Fruit fly (Drosophila melanogaster) whole organism, embryonic: ENCODE measurements around the gene Ttc19.
A peak's percentile ranks its signal among the peaks of the same experiment; 100 is the strongest.

ENCODE experiments used
- BEAF-32 ChIP-seq: fragments of 200-800 bp; sonication (Bioruptor generic); optimal IDR thresholded peaks from 3 replicates; lab custom pipeline; 2017; ENCODE audit warnings: missing biosample characterization, missing genetic modification characterization, mild to moderate bottlenecking, moderate library complexity, missing genetic modification reagents
- BtbVII ChIP-seq: fragments of 200-800 bp; sonication (Bioruptor generic); optimal IDR thresholded peaks from 3 replicates; lab custom pipeline; 2017; ENCODE audit warnings: missing biosample characterization, mild to moderate bottlenecking, missing genetic modification characterization
- CG10147 ChIP-seq: fragments of 200-800 bp; sonication (Bioruptor generic); optimal IDR thresholded peaks from 2 replicates; lab custom pipeline; 2019; ENCODE audit warnings: missing biosample characterization, mild to moderate bottlenecking, missing genetic modification characterization, moderate library complexity
- CG10462 ChIP-seq: fragments of 200-800 bp; sonication (Bioruptor generic); optimal IDR thresholded peaks from 2 replicates; lab custom pipeline; 2016; ENCODE audit warnings: missing biosample characterization, missing genetic modification characterization
- CG13287 ChIP-seq: fragments of 200-800 bp; sonication (Bioruptor generic); IDR thresholded peaks from 2 replicates; pipeline ENCODE4 v1.3.6; 2022; ENCODE audit warnings: missing biosample characterization, missing genetic modification characterization; ENCODE audit not compliant: partially characterized antibody
- CG13894 ChIP-seq: fragments of 200-800 bp; sonication (Bioruptor generic); optimal IDR thresholded peaks from 3 replicates; lab custom pipeline; 2018; ENCODE audit warnings: missing biosample characterization, mild to moderate bottlenecking, missing genetic modification characterization, moderate library complexity
- CG14710 ChIP-seq: fragments of 200-800 bp; sonication (Bioruptor generic); optimal IDR thresholded peaks from 3 replicates; lab custom pipeline; 2019; ENCODE audit warnings: missing biosample characterization, mild to moderate bottlenecking, missing genetic modification characterization, moderate library complexity
- CG1602 ChIP-seq: fragments of 200-800 bp; sonication (Bioruptor generic); optimal IDR thresholded peaks from 3 replicates; lab custom pipeline; 2016; ENCODE audit warnings: missing biosample characterization, missing genetic modification characterization
- CG16815 ChIP-seq: fragments of 200-800 bp; sonication (Bioruptor generic); optimal IDR thresholded peaks from 3 replicates; lab custom pipeline; 2017; ENCODE audit warnings: missing biosample characterization, mild to moderate bottlenecking, missing genetic modification characterization
- CG1792 ChIP-seq: fragments of 200-800 bp; sonication (Bioruptor generic); optimal IDR thresholded peaks from 2 replicates; lab custom pipeline; 2016; ENCODE audit warnings: missing biosample characterization, missing genetic modification characterization
- CG18262 ChIP-seq: fragments of 200-800 bp; optimal IDR thresholded peaks from 3 replicates; lab custom pipeline; 2019; ENCODE audit warnings: missing biosample characterization, mild to moderate bottlenecking, missing genetic modification characterization, moderate library complexity
- CG2129 ChIP-seq: fragments of 200-800 bp; sonication (Bioruptor generic); IDR thresholded peaks from 2 replicates; pipeline ENCODE4 v1.3.6; 2022; ENCODE audit warnings: missing biosample characterization, missing genetic modification characterization; ENCODE audit not compliant: partially characterized antibody
- CG3726 ChIP-seq: fragments of 200-800 bp; sonication (Bioruptor generic); IDR thresholded peaks from 3 replicates; pipeline ENCODE4, ENCODE4 v1.3.6; 2022; ENCODE audit warnings: missing biosample characterization, missing genetic modification characterization
- CG3838 ChIP-seq: fragments of 200-800 bp; sonication (Bioruptor generic); optimal IDR thresholded peaks from 3 replicates; lab custom pipeline; 2016; ENCODE audit warnings: missing biosample characterization, missing genetic modification characterization
- CG4328 ChIP-seq: fragments of 200-800 bp; sonication (Bioruptor generic); optimal IDR thresholded peaks from 3 replicates; lab custom pipeline; 2017; ENCODE audit warnings: missing biosample characterization, missing genetic modification reagents, missing genetic modification characterization
- CG4360 ChIP-seq: fragments of 200-800 bp; sonication (Bioruptor generic); IDR thresholded peaks from 2 replicates; pipeline ENCODE4 v1.3.6; 2022; ENCODE audit warnings: missing biosample characterization, missing genetic modification characterization
- CG5180 ChIP-seq: fragments of 200-800 bp; sonication (Bioruptor generic); optimal IDR thresholded peaks from 3 replicates; lab custom pipeline; 2017; ENCODE audit warnings: missing biosample characterization, missing genetic modification characterization, mild to moderate bottlenecking, moderate library complexity, missing genetic modification reagents
- CG6272 ChIP-seq: fragments of 200-800 bp; sonication (Bioruptor generic); IDR thresholded peaks from 2 replicates; pipeline ENCODE4 v1.3.6; 2022; ENCODE audit warnings: missing biosample characterization, missing genetic modification characterization
- CG6854 ChIP-seq: fragments of 200-800 bp; sonication (Bioruptor generic); optimal IDR thresholded peaks from 3 replicates; lab custom pipeline; 2017; ENCODE audit warnings: missing biosample characterization, mild to moderate bottlenecking, missing genetic modification characterization
- CG7928 ChIP-seq: fragments of 200-800 bp; sonication (Bioruptor generic); optimal IDR thresholded peaks from 2 replicates; lab custom pipeline; 2017; ENCODE audit warnings: missing biosample characterization, mild to moderate bottlenecking, missing genetic modification characterization
- CG8359 ChIP-seq: fragments of 200-800 bp; sonication (Bioruptor generic); optimal IDR thresholded peaks from 2 replicates; lab custom pipeline; 2017; ENCODE audit warnings: missing biosample characterization, mild to moderate bottlenecking, missing genetic modification characterization, borderline replicate concordance
- CG8765 ChIP-seq: fragments of 200-800 bp; sonication (Bioruptor generic); IDR thresholded peaks from 2 replicates; pipeline ENCODE4 v1.3.6; 2022; ENCODE audit warnings: missing biosample characterization, missing genetic modification characterization
- CTCF ChIP-seq: fragments of 200-800 bp; sonication (Bioruptor generic); optimal IDR thresholded peaks from 2 replicates; lab custom pipeline; 2017; ENCODE audit warnings: missing biosample characterization, mild to moderate bottlenecking, missing genetic modification characterization, moderate library complexity
- D19B ChIP-seq: fragments of 200-800 bp; sonication (Bioruptor generic); optimal IDR thresholded peaks from 2 replicates; lab custom pipeline; 2017; ENCODE audit warnings: missing biosample characterization, mild to moderate bottlenecking, missing genetic modification characterization
- Dbx ChIP-seq: fragments of 200-800 bp; sonication (Bioruptor generic); IDR thresholded peaks from 3 replicates; pipeline ENCODE4 v1.3.6; 2022; ENCODE audit warnings: missing biosample characterization, missing genetic modification characterization
- Dip3 ChIP-seq: fragments of 200-800 bp; sonication (Bioruptor generic); optimal IDR thresholded peaks from 3 replicates; lab custom pipeline; 2016; ENCODE audit warnings: missing biosample characterization, missing genetic modification characterization
- Fer1 ChIP-seq: fragments of 200-800 bp; sonication (Bioruptor generic); optimal IDR thresholded peaks from 2 replicates; lab custom pipeline; 2017; ENCODE audit warnings: missing biosample characterization, mild to moderate bottlenecking, missing genetic modification characterization
- Gsc ChIP-seq: fragments of 200-800 bp; sonication (Bioruptor generic); IDR thresholded peaks from 2 replicates; pipeline ENCODE4 v1.3.6; 2022; ENCODE audit warnings: missing biosample characterization, missing genetic modification characterization
- Lpt ChIP-seq: fragments of >200 bp; optimal IDR thresholded peaks from 2 replicates; lab custom pipeline; 2018; ENCODE audit warnings: missing biosample characterization, missing genetic modification characterization
- Med ChIP-seq: fragments of 200-800 bp; sonication (Bioruptor generic); peaks from one replicate; lab custom pipeline; 2016; ENCODE audit warnings: missing biosample characterization, missing genetic modification characterization, mild to moderate bottlenecking, inconsistent platforms, moderate library complexity
- Meics ChIP-seq: fragments of 200-800 bp; sonication (Bioruptor generic); optimal IDR thresholded peaks from 2 replicates; lab custom pipeline; 2017; ENCODE audit warnings: missing biosample characterization, mild to moderate bottlenecking, missing genetic modification characterization
- NC2β ChIP-seq: fragments of 200-800 bp; sonication (Bioruptor generic); optimal IDR thresholded peaks from 2 replicates; lab custom pipeline; 2016; ENCODE audit warnings: missing biosample characterization, missing genetic modification characterization
- Sry-β ChIP-seq: fragments of 200-800 bp; sonication (Bioruptor generic); optimal IDR thresholded peaks from 2 replicates; lab custom pipeline; 2018; ENCODE audit warnings: missing biosample characterization, mild to moderate bottlenecking, missing genetic modification characterization, moderate library complexity
- ase ChIP-seq: fragments of 200-800 bp; sonication (Bioruptor generic); IDR thresholded peaks from 3 replicates; pipeline ENCODE4 v1.3.6; 2022; ENCODE audit warnings: missing biosample characterization, missing genetic modification characterization
- br ChIP-seq: fragments of >200 bp; optimal IDR thresholded peaks from 2 replicates; lab custom pipeline; 2017
- btn ChIP-seq: fragments of 200-800 bp; sonication (Bioruptor generic); optimal IDR thresholded peaks from 2 replicates; lab custom pipeline; 2016; ENCODE audit warnings: missing biosample characterization, missing genetic modification characterization
- dati ChIP-seq: fragments of 200-800 bp; sonication (Bioruptor generic); IDR thresholded peaks from 2 replicates; pipeline ENCODE4 v1.3.6; 2022; ENCODE audit warnings: missing biosample characterization, missing genetic modification characterization
- dpn ChIP-seq, 2 experiments: fragments of 200-800 bp; sonication (Bioruptor generic); optimal IDR thresholded peaks; 3 replicates each; lab custom pipeline; 2016; ENCODE audit warnings: missing biosample characterization in 2 of 2, missing genetic modification characterization in 2 of 2
- dysf ChIP-seq: fragments of 200-800 bp; sonication (Bioruptor generic); IDR thresholded peaks from 3 replicates; pipeline ENCODE4 v1.3.6; 2022; ENCODE audit warnings: missing biosample characterization, missing genetic modification characterization
- ems ChIP-seq: fragments of 200-800 bp; sonication (Bioruptor generic); optimal IDR thresholded peaks from 3 replicates; lab custom pipeline; 2016; ENCODE audit warnings: missing biosample characterization, missing genetic modification characterization
- eyg ChIP-seq: fragments of 200-800 bp; sonication (Bioruptor generic); optimal IDR thresholded peaks from 3 replicates; lab custom pipeline; 2016; ENCODE audit warnings: missing biosample characterization, missing genetic modification characterization
- fd96Cb ChIP-seq: fragments of 200-800 bp; sonication (Bioruptor generic); optimal IDR thresholded peaks from 2 replicates; lab custom pipeline; 2018; ENCODE audit warnings: missing biosample characterization, mild to moderate bottlenecking, missing genetic modification characterization, moderate library complexity
- grn ChIP-seq: fragments of 200-800 bp; sonication (Bioruptor generic); optimal IDR thresholded peaks from 3 replicates; lab custom pipeline; 2017; ENCODE audit warnings: missing biosample characterization, missing genetic modification characterization
- hkb ChIP-seq, 2 experiments: fragments of 200-800 bp in 1 of 2; fragments of >200 bp in 1 of 2; sonication (Bioruptor generic) in 1 of 2; IDR thresholded peaks in 1 of 2; optimal IDR thresholded peaks in 1 of 2; 2 replicates each; pipeline versions ENCODE4 v1.3.6 to Lab custom; 2017 to 2022; ENCODE audit warnings: missing biosample characterization in 1 of 2, missing genetic modification characterization in 1 of 2
- ken ChIP-seq: fragments of 200-800 bp; sonication (Bioruptor generic); IDR thresholded peaks from 3 replicates; pipeline ENCODE4 v1.3.6; 2022; ENCODE audit warnings: missing biosample characterization, missing genetic modification characterization
- maf-S ChIP-seq: fragments of 200-800 bp; sonication (Bioruptor generic); optimal IDR thresholded peaks from 2 replicates; lab custom pipeline; 2016; ENCODE audit warnings: missing biosample characterization, missing genetic modification characterization
- psq ChIP-seq: fragments of 200-800 bp; sonication (Bioruptor generic); optimal IDR thresholded peaks from 2 replicates; lab custom pipeline; 2017; ENCODE audit warnings: missing biosample characterization, missing genetic modification characterization
- sna ChIP-seq: fragments of 200-800 bp; sonication (Bioruptor generic); IDR thresholded peaks from 2 replicates; pipeline ENCODE4 v1.3.6; 2022; ENCODE audit warnings: missing biosample characterization, missing genetic modification characterization; ENCODE audit not compliant: partially characterized antibody
- ssp ChIP-seq: fragments of 200-800 bp; sonication (Bioruptor generic); IDR thresholded peaks from 2 replicates; pipeline ENCODE4 v1.3.6; 2022; ENCODE audit warnings: missing biosample characterization, missing genetic modification characterization
- yki ChIP-seq: fragments of >200 bp; optimal IDR thresholded peaks from 3 replicates; lab custom pipeline; 2018
- zen ChIP-seq: fragments of 200-800 bp; sonication (Bioruptor generic); optimal IDR thresholded peaks from 3 replicates; lab custom pipeline; 2018; ENCODE audit warnings: missing biosample characterization, mild to moderate bottlenecking, missing genetic modification characterization, moderate library complexity
- zfh2 ChIP-seq: fragments of 200-800 bp; sonication (Bioruptor generic); optimal IDR thresholded peaks from 2 replicates; lab custom pipeline; 2016; ENCODE audit warnings: missing biosample characterization, missing genetic modification characterization

The Ttc19 gene

dm6 chr2L:19034213-19034929 lies 10.6 kb downstream of the Ttc19 start, which contains the start of the genes mib2 and CG31800 (continued):
- no peak for TF ChIP-seq Fer1
- TF ChIP-seq CG18262, result no peak
- TF ChIP-seq CG10462 (GFP tag; lab: Kevin White, UChicago), result no peak
- TF ChIP-seq CG4328, result no peak
- TF ChIP-seq CG1792 (GFP tag; lab: Kevin White, UChicago), result no peak
- peak in 1 of 2 experiments; percentile 0 for TF ChIP-seq dpn (GFP tag; optimal IDR thresholded peaks at IDR 0.05; lab: Kevin White, UChicago)
- TF ChIP-seq CG13287, result peak; percentile 78
- TF ChIP-seq BtbVII (GFP tag; lab: Kevin White, UChicago), result no peak
- no peak for TF ChIP-seq ssp
- TF ChIP-seq Sry-β, result no peak
- no peak for TF ChIP-seq CTCF (GFP tag; lab: Kevin White, UChicago)
- no peak for TF ChIP-seq CG4360 (GFP tag; lab: Robert Waterston, UW)
- TF ChIP-seq CG6854 (GFP tag; lab: Kevin White, UChicago), result no peak
- no peak for TF ChIP-seq grn (GFP tag; lab: Kevin White, UChicago)
- TF ChIP-seq yki (lab: Kevin White, UChicago), result no peak
- TF ChIP-seq CG2129 (GFP tag; lab: Robert Waterston, UW), result peak; percentile 74
- TF ChIP-seq D19B, result no peak
- TF ChIP-seq CG3838, result no peak
- TF ChIP-seq Lpt, result no peak
- TF ChIP-seq Dbx (GFP tag; lab: Robert Waterston, UW), result no peak
- TF ChIP-seq eyg (GFP tag; lab: Kevin White, UChicago), result no peak
- no peak for TF ChIP-seq CG6272 (GFP tag; lab: Robert Waterston, UW)
- no peak for TF ChIP-seq zen
- no peak for TF ChIP-seq Gsc (GFP tag; lab: Robert Waterston, UW)
- no peak for TF ChIP-seq CG8765 (GFP tag; lab: Robert Waterston, UW)
- peak; percentile 80 for TF ChIP-seq Med (GFP tag; lab: Kevin White, UChicago)
- TF ChIP-seq CG8359 (GFP tag; lab: Kevin White, UChicago), result no peak
- no peak for TF ChIP-seq psq
- TF ChIP-seq zfh2 (GFP tag; lab: Kevin White, UChicago), result no peak
- TF ChIP-seq maf-S, result no peak
- TF ChIP-seq CG16815 (GFP tag; lab: Kevin White, UChicago), result no peak
- TF ChIP-seq CG13894 (tag; lab: Kevin White, UChicago), result peak; percentile 1
- TF ChIP-seq CG5180 (GFP tag; lab: Kevin White, UChicago), result no peak
- TF ChIP-seq dati (GFP tag; lab: Robert Waterston, UW), result no peak
- peak; percentile 83 for TF ChIP-seq sna (GFP tag; lab: Robert Waterston, UW)
- no peak for TF ChIP-seq ken (GFP tag; lab: Robert Waterston, UW)
- TF ChIP-seq dysf, result no peak
- no peak for TF ChIP-seq CG7928 (GFP tag; lab: Kevin White, UChicago)
- TF ChIP-seq ems (GFP tag; lab: Kevin White, UChicago), result no peak
- TF ChIP-seq btn, result no peak
- no peak for TF ChIP-seq ase (GFP tag; lab: Robert Waterston, UW)
- TF ChIP-seq CG1602 (GFP tag; lab: Kevin White, UChicago), result no peak
- TF ChIP-seq br (lab: Kevin White, UChicago), result no peak
- peak; percentile 32 for TF ChIP-seq CG10147
- peak; percentile 84 for TF ChIP-seq BEAF-32 (GFP tag; lab: Kevin White, UChicago)
- no peak for TF ChIP-seq Meics (GFP tag; lab: Kevin White, UChicago)
- peak; percentile 27 for TF ChIP-seq CG14710 (tag; lab: Kevin White, UChicago)
- TF ChIP-seq CG3726, result no peak
- no peak for TF ChIP-seq hkb (optimal IDR thresholded peaks at IDR 0.05; lab: Kevin White, UChicago)
- TF ChIP-seq hkb (GFP tag; IDR thresholded peaks at IDR 0.05; lab: Robert Waterston, UW), result no peak
- no peak for TF ChIP-seq NC2β (GFP tag; lab: Kevin White, UChicago)
- no peak for TF ChIP-seq fd96Cb (tag; lab: Kevin White, UChicago)
- no peak for TF ChIP-seq Dip3
